Worm (Caenorhabditis elegans): ENCODE measurements around the gene klp-17.

DNA sequence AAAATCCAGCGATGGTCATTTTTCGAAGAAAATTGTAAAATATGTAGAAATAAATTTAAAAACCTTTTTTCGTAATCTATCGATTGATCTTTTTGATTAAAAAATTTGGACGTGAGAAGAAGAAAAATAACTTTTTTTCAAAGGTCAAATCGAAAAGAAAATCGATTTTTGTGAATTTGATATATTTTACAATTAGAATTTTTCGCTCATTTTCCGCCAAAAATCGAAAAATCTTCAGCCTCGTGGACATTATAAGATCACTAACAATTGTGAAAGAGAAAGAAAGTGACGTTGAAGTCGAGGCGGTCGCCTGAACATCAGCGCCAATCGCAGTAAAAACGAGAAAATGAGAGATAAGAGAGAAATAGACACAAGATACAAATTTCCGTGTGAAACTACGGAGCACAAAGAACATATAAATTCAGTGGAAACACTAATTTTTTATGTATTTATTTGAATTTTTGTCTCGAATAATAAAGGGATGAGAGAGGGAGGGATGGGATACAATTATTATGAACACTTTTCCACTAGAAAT is 2.2 kb upstream of the klp-17 start, which contains the start of gene cisd-1:
- TF ChIP-seq mdl-1 (tag; optimal IDR thresholded peaks at IDR 0.05), result peak in 1 of 2 experiments; percentile 11
- no peak for TF ChIP-seq unc-62 (GFP tag; optimal IDR thresholded peaks at IDR 0.05)
- TF ChIP-seq ztf-4 (tag; optimal IDR thresholded peaks at IDR 0.05), result no peak
- no peak for TF ChIP-seq lsy-2 (tag; optimal IDR thresholded peaks at IDR 0.05)
- TF ChIP-seq nhr-12 (tag; optimal IDR thresholded peaks at IDR 0.05), result no peak
- TF ChIP-seq nhr-28 (tag; optimal IDR thresholded peaks at IDR 0.05), result no peak
- no peak for TF ChIP-seq ces-1 (GFP tag; optimal IDR thresholded peaks at IDR 0.05)
- TF ChIP-seq elt-3 (tag; optimal IDR thresholded peaks at IDR 0.05), result peak in 1 of 6 experiments; percentile 1
- TF ChIP-seq grh-1 (GFP tag; IDR thresholded peaks at IDR 0.05), result no peak
- TF ChIP-seq unc-130 (tag; optimal IDR thresholded peaks at IDR 0.05), result no peak
- TF ChIP-seq blmp-1 (tag; optimal IDR thresholded peaks at IDR 0.05), result peak; percentile 82
- peak; percentile 33 for TF ChIP-seq elt-2 (tag; optimal IDR thresholded peaks at IDR 0.05)
- peak; percentile 10 for TF ChIP-seq nhr-90 (tag; optimal IDR thresholded peaks at IDR 0.05; ENCODE audit: poor library complexity)

All from whole organism, L1 larva.